Worm (Caenorhabditis elegans): ENCODE results near the gene M163.11.

M163.11 gene

ce11 chrX:14499830-14500409, 20.7 kb downstream of the M163.11 start:
- peak; percentile 50 for TF ChIP-seq pag-3 (tag; optimal IDR thresholded peaks at IDR 0.05; ENCODE audit: borderline replicate concordance, insufficient read depth)
- peak in 1 of 6 experiments; percentile 46 for TF ChIP-seq elt-3 (tag; optimal IDR thresholded peaks at IDR 0.05)
- peak; percentile 30 for TF ChIP-seq mep-1 (tag; optimal IDR thresholded peaks at IDR 0.05)
- no peak for TF ChIP-seq efl-1 (optimal IDR thresholded peaks at IDR 0.05)
- peak in 1 of 2 experiments; percentile 3 for TF ChIP-seq efl-1 (GFP tag; optimal IDR thresholded peaks at IDR 0.05 in 1 of 2)
- TF ChIP-seq nhr-28 (tag; optimal IDR thresholded peaks at IDR 0.05): no peak

ce11 chrX:14500422-14501058, 21.4 kb downstream of the M163.11 start:
- TF ChIP-seq C34B4.2 (tag; optimal IDR thresholded peaks at IDR 0.05): no peak
- no peak for TF ChIP-seq fkh-4 (tag; optimal IDR thresholded peaks at IDR 0.05; ENCODE audit: borderline replicate concordance)
- TF ChIP-seq lin-39 (tag; optimal IDR thresholded peaks at IDR 0.05): peak; percentile 58
- no peak for TF ChIP-seq isw-1 (GFP tag; IDR thresholded peaks at IDR 0.05)
- TF ChIP-seq C16A3.4 (tag; optimal IDR thresholded peaks at IDR 0.05): no peak
- TF ChIP-seq nhr-77 (tag; optimal IDR thresholded peaks at IDR 0.05): no peak
- TF ChIP-seq tbx-2 (tag; optimal IDR thresholded peaks at IDR 0.05): no peak
- no peak for TF ChIP-seq hlh-4 (tag; optimal IDR thresholded peaks at IDR 0.05)
- TF ChIP-seq zag-1 (tag; optimal IDR thresholded peaks at IDR 0.05): no peak
- TF ChIP-seq swsn-7 (tag; optimal IDR thresholded peaks at IDR 0.05): no peak
- TF ChIP-seq egl-27 (tag; optimal IDR thresholded peaks at IDR 0.05): no peak
- peak in 4 of 6 experiments; percentile 8 to 39 (median 14) for TF ChIP-seq elt-3 (tag; optimal IDR thresholded peaks at IDR 0.05)
- TF ChIP-seq zip-4 (GFP tag; optimal IDR thresholded peaks at IDR 0.05): no peak
- no peak for TF ChIP-seq fkh-8 (tag; optimal IDR thresholded peaks at IDR 0.05)
- no peak for TF ChIP-seq egl-13 (tag; optimal IDR thresholded peaks at IDR 0.05)
- TF ChIP-seq nhr-85 (tag): peak; percentile 98
- peak; percentile 76 for TF ChIP-seq blmp-1 (tag; optimal IDR thresholded peaks at IDR 0.05)
- no peak for TF ChIP-seq nhr-237 (tag; optimal IDR thresholded peaks at IDR 0.05)
- TF ChIP-seq ceh-88 (GFP tag; IDR thresholded peaks at IDR 0.05): no peak
- TF ChIP-seq pqm-1 (tag; optimal IDR thresholded peaks at IDR 0.05): no peak
- TF ChIP-seq efl-3 (GFP tag; optimal IDR thresholded peaks at IDR 0.05): peak; percentile 62
- TF ChIP-seq sox-4 (tag; optimal IDR thresholded peaks at IDR 0.05): no peak
- no peak for TF ChIP-seq pag-3 (tag; optimal IDR thresholded peaks at IDR 0.05; ENCODE audit: borderline replicate concordance, insufficient read depth)
- TF ChIP-seq unc-30 (tag; optimal IDR thresholded peaks at IDR 0.05): no peak
- no peak for TF ChIP-seq efl-1 (optimal IDR thresholded peaks at IDR 0.05)
- no peak for TF ChIP-seq efl-1 (GFP tag; optimal IDR thresholded peaks at IDR 0.05 in 1 of 2)
- TF ChIP-seq vab-15 (tag; optimal IDR thresholded peaks at IDR 0.05): no peak
- TF ChIP-seq rnt-1 (tag; optimal IDR thresholded peaks at IDR 0.05): peak; percentile 46
- no peak for TF ChIP-seq mdl-1 (tag; optimal IDR thresholded peaks at IDR 0.05)
- no peak for TF ChIP-seq nhr-76 (tag; optimal IDR thresholded peaks at IDR 0.05)
- TF ChIP-seq pax-3 (tag; optimal IDR thresholded peaks at IDR 0.05): peak; percentile 23
- no peak for TF ChIP-seq aly-2 (tag; optimal IDR thresholded peaks at IDR 0.05)
- no peak for TF ChIP-seq unc-98 (GFP tag; IDR thresholded peaks at IDR 0.05)
- no peak for TF ChIP-seq dsc-1 (tag; optimal IDR thresholded peaks at IDR 0.05)
- TF ChIP-seq nhr-12 (tag; optimal IDR thresholded peaks at IDR 0.05): no peak
- TF ChIP-seq nhr-90 (tag; optimal IDR thresholded peaks at IDR 0.05; ENCODE audit: poor library complexity): peak; percentile 54
- no peak for TF ChIP-seq nhr-84 (tag; optimal IDR thresholded peaks at IDR 0.05)
- no peak for TF ChIP-seq jun-1 (tag; optimal IDR thresholded peaks at IDR 0.05)
- TF ChIP-seq mep-1 (tag; optimal IDR thresholded peaks at IDR 0.05): no peak
- peak; percentile 95 for TF ChIP-seq elt-2 (tag; optimal IDR thresholded peaks at IDR 0.05)
- TF ChIP-seq nhr-28 (tag; optimal IDR thresholded peaks at IDR 0.05): no peak
- peak in 1 of 2 experiments; percentile 10 for TF ChIP-seq lsy-2 (tag; optimal IDR thresholded peaks at IDR 0.05)
- no peak for TF ChIP-seq alr-1 (tag; optimal IDR thresholded peaks at IDR 0.05; ENCODE audit: borderline replicate concordance)
- peak; percentile 96 for TF ChIP-seq grh-1 (GFP tag; IDR thresholded peaks at IDR 0.05)
- no peak for TF ChIP-seq aha-1 (tag; optimal IDR thresholded peaks at IDR 0.05)
- no peak for TF ChIP-seq snpc-4 (tag; optimal IDR thresholded peaks at IDR 0.05)
- no peak for TF ChIP-seq ces-1 (GFP tag; optimal IDR thresholded peaks at IDR 0.05)
- no peak for TF ChIP-seq sptf-1 (tag; optimal IDR thresholded peaks at IDR 0.05)
- TF ChIP-seq irx-1 (tag; optimal IDR thresholded peaks at IDR 0.05): peak; percentile 54
